Worm (Caenorhabditis elegans): ENCODE results near the gene gpcp-1.

gpcp-1 gene

ce11 chrX:3102165-3102564 lies 8.3 kb downstream of the gpcp-1 start, which contains the start of gene ztf-13 (continued):
- no peak for TF ChIP-seq nhr-102 (tag; optimal IDR thresholded peaks at IDR 0.05)

ce11 chrX:3101562-3101961 lies 8.9 kb downstream of the gpcp-1 start:
- TF ChIP-seq ztf-7 (tag; optimal IDR thresholded peaks at IDR 0.05) (no peak), mep-1 (tag; optimal IDR thresholded peaks at IDR 0.05) (peak; percentile 3), nhr-77 (tag; optimal IDR thresholded peaks at IDR 0.05) (no peak), hif-1 (tag; optimal IDR thresholded peaks at IDR 0.05) (no peak), unc-62 (GFP tag; optimal IDR thresholded peaks at IDR 0.05 in 1 of 2) (peak in 1 of 2 experiments; percentile 18), unc-62 (tag; optimal IDR thresholded peaks at IDR 0.05) (no peak), zip-11 (GFP tag; IDR thresholded peaks at IDR 0.05) (no peak), spr-1 (tag; optimal IDR thresholded peaks at IDR 0.05) (no peak), zip-2 (tag; optimal IDR thresholded peaks at IDR 0.05) (no peak), ctbp-1 (GFP tag; IDR thresholded peaks at IDR 0.05) (no peak), pha-4 (GFP tag; IDR thresholded peaks at IDR 0.05) (no peak), pha-4 (tag; optimal IDR thresholded peaks at IDR 0.05) (peak; percentile 83), ceh-32 (tag; optimal IDR thresholded peaks at IDR 0.05; ENCODE audit: poor library complexity) (no peak), lin-38 (GFP tag; IDR thresholded peaks at IDR 0.05) (no peak), ztf-11 (tag; optimal IDR thresholded peaks at IDR 0.05) (no peak), Y48G9A.11 (GFP tag; IDR thresholded peaks at IDR 0.05) (no peak), nhr-237 (tag; optimal IDR thresholded peaks at IDR 0.05) (no peak), daf-19 (GFP tag; conservative IDR thresholded peaks at IDR 0.05) (no peak), vab-7 (GFP tag; IDR thresholded peaks at IDR 0.05) (no peak), pqm-1 (tag; optimal IDR thresholded peaks at IDR 0.05) (no peak), daf-8 (GFP tag; IDR thresholded peaks at IDR 0.05) (no peak), nhr-11 (tag; optimal IDR thresholded peaks at IDR 0.05) (no peak), mxl-3 (GFP tag; optimal IDR thresholded peaks at IDR 0.05) (no peak), fos-1 (tag; optimal IDR thresholded peaks at IDR 0.05) (no peak), tag-97 (GFP tag; IDR thresholded peaks at IDR 0.05) (no peak), aly-2 (tag; optimal IDR thresholded peaks at IDR 0.05) (no peak), lsy-2 (tag; optimal IDR thresholded peaks at IDR 0.05) (peak in 1 of 2 experiments; percentile 20), spr-3 (GFP tag; optimal IDR thresholded peaks at IDR 0.05) (no peak), zfp-2 (tag; optimal IDR thresholded peaks at IDR 0.05) (no peak), fkh-10 (GFP tag; optimal IDR thresholded peaks at IDR 0.05) (no peak), lin-1 (GFP tag; IDR thresholded peaks at IDR 0.05) (no peak), nhr-102 (tag; optimal IDR thresholded peaks at IDR 0.05) (no peak), tra-1 (GFP tag; IDR thresholded peaks at IDR 0.05) (0 out of 2 replicates have a peak, but pooled peaks have one; percentile 23), lir-3 (tag; optimal IDR thresholded peaks at IDR 0.05) (no peak), F10B5.3 (tag; optimal IDR thresholded peaks at IDR 0.05) (no peak), nhr-6 (tag; optimal IDR thresholded peaks at IDR 0.05) (peak; percentile 67), T26A8.4 (GFP tag; IDR thresholded peaks at IDR 0.05) (0 out of 2 replicates have a peak, but pooled peaks have one; percentile 17), jun-1 (tag; optimal IDR thresholded peaks at IDR 0.05) (no peak), ceh-62 (tag; optimal IDR thresholded peaks at IDR 0.05) (no peak), snpc-1.2 (GFP tag; IDR thresholded peaks at IDR 0.05) (no peak), nhr-10 (tag; optimal IDR thresholded peaks at IDR 0.05) (no peak), lin-13 (GFP tag; optimal IDR thresholded peaks at IDR 0.05) (no peak), F26F4.8 (GFP tag; conservative IDR thresholded peaks at IDR 0.05) (no peak), set-16 (GFP tag; IDR thresholded peaks at IDR 0.05) (no peak), F44E2.7 (GFP tag; IDR thresholded peaks at IDR 0.05) (no peak), nhr-42 (GFP tag; IDR thresholded peaks at IDR 0.05) (no peak), saeg-2 (GFP tag; IDR thresholded peaks at IDR 0.05) (no peak), rbr-2 (tag; optimal IDR thresholded peaks at IDR 0.05) (no peak), ceh-82 (tag; optimal IDR thresholded peaks at IDR 0.05) (no peak), ama-1 (optimal IDR thresholded peaks at IDR 0.05) (no peak), madf-5 (GFP tag; IDR thresholded peaks at IDR 0.05) (no peak), nhr-111 (GFP tag; optimal IDR thresholded peaks at IDR 0.05) (no peak)

All from whole organism, L4 larva.